Fruit fly (Drosophila melanogaster) whole organism, embryonic: ENCODE measurements around the gene lok.

Experiments used
- Antp ChIP-seq: fragments of 200-800 bp; sonication (Bioruptor generic); optimal IDR thresholded peaks from 3 replicates; lab custom pipeline; 2016; ENCODE audit warnings: missing biosample characterization, missing genetic modification characterization
- Bteb2 ChIP-seq: fragments of 200-800 bp; sonication (Bioruptor generic); optimal IDR thresholded peaks from 2 replicates; lab custom pipeline; 2016; ENCODE audit warnings: missing biosample characterization, missing genetic modification characterization
- CG11093 ChIP-seq: fragments of 200-800 bp; sonication (Bioruptor generic); IDR thresholded peaks from 3 replicates; pipeline ENCODE4 v1.3.6; 2022; ENCODE audit warnings: missing biosample characterization, missing genetic modification characterization
- CG12236 ChIP-seq: fragments of 200-800 bp; sonication (Bioruptor generic); optimal IDR thresholded peaks from 2 replicates; lab custom pipeline; 2016; ENCODE audit warnings: missing biosample characterization, missing genetic modification characterization
- CG12942 ChIP-seq: fragments of 200-800 bp; sonication (Bioruptor generic); optimal IDR thresholded peaks from 3 replicates; lab custom pipeline; 2016; ENCODE audit warnings: missing biosample characterization, missing genetic modification characterization
- CG14965 ChIP-seq: fragments of 200-800 bp; sonication (Bioruptor generic); optimal IDR thresholded peaks from 2 replicates; lab custom pipeline; 2016; ENCODE audit warnings: missing biosample characterization, missing genetic modification characterization, borderline replicate concordance
- CG16813 ChIP-seq: fragments of 200-800 bp; sonication (Bioruptor generic); IDR thresholded peaks from 3 replicates; pipeline ENCODE4 v1.3.6; 2022; ENCODE audit warnings: missing biosample characterization, missing genetic modification characterization; ENCODE audit not compliant: partially characterized antibody
- CG2129 ChIP-seq: fragments of 200-800 bp; sonication (Bioruptor generic); IDR thresholded peaks from 2 replicates; pipeline ENCODE4 v1.3.6; 2022; ENCODE audit warnings: missing biosample characterization, missing genetic modification characterization; ENCODE audit not compliant: partially characterized antibody
- CG2199 ChIP-seq: fragments of 200-800 bp; sonication (Bioruptor generic); IDR thresholded peaks from 3 replicates; pipeline ENCODE4 v1.3.6; 2022; ENCODE audit warnings: missing biosample characterization, missing genetic modification characterization
- CG30020 ChIP-seq: fragments of 200-800 bp; optimal IDR thresholded peaks from 2 replicates; lab custom pipeline; 2019; ENCODE audit warnings: missing biosample characterization, mild to moderate bottlenecking, missing genetic modification characterization, moderate library complexity
- CG30431 ChIP-seq: fragments of 200-800 bp; sonication (Bioruptor generic); optimal IDR thresholded peaks from 2 replicates; lab custom pipeline; 2017; ENCODE audit warnings: missing biosample characterization, missing genetic modification characterization
- CG33557 ChIP-seq: fragments of 200-800 bp; sonication (Bioruptor generic); optimal IDR thresholded peaks from 2 replicates; lab custom pipeline; 2019; ENCODE audit warnings: missing biosample characterization, mild to moderate bottlenecking, missing genetic modification characterization, moderate library complexity
- CG3407 ChIP-seq: fragments of 200-800 bp; sonication (Bioruptor generic); optimal IDR thresholded peaks from 2 replicates; lab custom pipeline; 2018; ENCODE audit warnings: missing biosample characterization, mild to moderate bottlenecking, missing genetic modification characterization
- CG34376 ChIP-seq: fragments of 200-800 bp; sonication (Bioruptor generic); optimal IDR thresholded peaks from 2 replicates; lab custom pipeline; 2018; ENCODE audit warnings: missing biosample characterization, mild to moderate bottlenecking, missing genetic modification characterization
- CG3726 ChIP-seq: fragments of 200-800 bp; sonication (Bioruptor generic); IDR thresholded peaks from 3 replicates; pipeline ENCODE4, ENCODE4 v1.3.6; 2022; ENCODE audit warnings: missing biosample characterization, missing genetic modification characterization
- CG4282 ChIP-seq: fragments of 200-800 bp; sonication (Bioruptor generic); optimal IDR thresholded peaks from 2 replicates; lab custom pipeline; 2016; ENCODE audit warnings: missing biosample characterization, missing genetic modification characterization
- CG4707 ChIP-seq: fragments of 200-800 bp; sonication (Bioruptor generic); optimal IDR thresholded peaks from 2 replicates; lab custom pipeline; 2018; ENCODE audit warnings: missing biosample characterization, mild to moderate bottlenecking, missing genetic modification characterization, moderate library complexity
- CG6272 ChIP-seq: fragments of 200-800 bp; sonication (Bioruptor generic); IDR thresholded peaks from 2 replicates; pipeline ENCODE4 v1.3.6; 2022; ENCODE audit warnings: missing biosample characterization, missing genetic modification characterization
- CG7271 ChIP-seq: fragments of 200-800 bp; sonication (Bioruptor generic); optimal IDR thresholded peaks from 2 replicates; lab custom pipeline; 2018; ENCODE audit warnings: missing biosample characterization, mild to moderate bottlenecking, missing genetic modification characterization, moderate library complexity
- CG7963 ChIP-seq: fragments of 200-800 bp; sonication (Bioruptor generic); IDR thresholded peaks from 3 replicates; pipeline ENCODE4 v1.3.6; 2022; ENCODE audit warnings: missing biosample characterization, missing genetic modification characterization; ENCODE audit not compliant: partially characterized antibody
- CG7987 ChIP-seq: fragments of 200-800 bp; sonication (Bioruptor generic); optimal IDR thresholded peaks from 2 replicates; lab custom pipeline; 2018; ENCODE audit warnings: missing biosample characterization, mild to moderate bottlenecking, missing genetic modification characterization, moderate library complexity
- CG9727 ChIP-seq: fragments of 200-800 bp; sonication (Bioruptor generic); optimal IDR thresholded peaks from 3 replicates; lab custom pipeline; 2017; ENCODE audit warnings: missing biosample characterization, mild to moderate bottlenecking, missing genetic modification characterization
- CG9932 ChIP-seq: fragments of 200-800 bp; sonication (Bioruptor generic); IDR thresholded peaks from 2 replicates; pipeline ENCODE4 v1.3.6; 2022; ENCODE audit warnings: missing biosample characterization, missing genetic modification characterization
- CoRest ChIP-seq: fragments of 200-800 bp; sonication (Bioruptor generic); optimal IDR thresholded peaks from 3 replicates; lab custom pipeline; 2018; ENCODE audit warnings: missing biosample characterization, mild to moderate bottlenecking, missing genetic modification characterization, moderate library complexity
- Dll ChIP-seq: fragments of 200-800 bp; sonication (Bioruptor generic); IDR thresholded peaks from 4 replicates; pipeline ENCODE4 v1.3.6; 2022; ENCODE audit warnings: missing biosample characterization, missing genetic modification characterization; ENCODE audit not compliant: partially characterized antibody
- Ets65A ChIP-seq: fragments of 200-800 bp; sonication (Bioruptor generic); peaks from one replicate; lab custom pipeline; 2016; ENCODE audit warnings: missing biosample characterization, missing genetic modification characterization
- HLH3B ChIP-seq: fragments of 200-800 bp; sonication (Bioruptor generic); IDR thresholded peaks from 2 replicates; pipeline ENCODE4 v1.3.6; 2022; ENCODE audit warnings: missing biosample characterization, missing genetic modification characterization
- Hey ChIP-seq: fragments of 200-800 bp; sonication (Bioruptor generic); optimal IDR thresholded peaks from 3 replicates; lab custom pipeline; 2018; ENCODE audit warnings: missing biosample characterization, mild to moderate bottlenecking, missing genetic modification characterization
- Hmx ChIP-seq: fragments of 200-800 bp; sonication (Bioruptor generic); optimal IDR thresholded peaks from 2 replicates; lab custom pipeline; 2016; ENCODE audit warnings: missing biosample characterization, missing genetic modification characterization
- Hsf ChIP-seq: fragments of 200-800 bp; sonication (Bioruptor generic); optimal IDR thresholded peaks from 3 replicates; lab custom pipeline; 2016; ENCODE audit warnings: missing biosample characterization, missing genetic modification characterization
- Mrtf ChIP-seq: fragments of 200-800 bp; sonication (Bioruptor generic); IDR thresholded peaks from 3 replicates; pipeline ENCODE4 v1.3.6; 2022; ENCODE audit warnings: missing biosample characterization, missing genetic modification characterization
- Myb ChIP-seq: fragments of 200-800 bp; sonication (Bioruptor generic); optimal IDR thresholded peaks from 2 replicates; lab custom pipeline; 2016; ENCODE audit warnings: missing biosample characterization, missing genetic modification characterization
- NFAT ChIP-seq: fragments of 200-800 bp; sonication (Bioruptor generic); IDR thresholded peaks from 2 replicates; pipeline ENCODE4 v1.3.6; 2022; ENCODE audit warnings: missing biosample characterization, missing genetic modification characterization
- Optix ChIP-seq: fragments of 200-800 bp; sonication (Bioruptor generic); IDR thresholded peaks from 3 replicates; pipeline ENCODE4 v1.3.6; 2022; ENCODE audit warnings: missing biosample characterization, missing genetic modification characterization
- Poxn ChIP-seq: fragments of 200-800 bp; sonication (Bioruptor generic); IDR thresholded peaks from 2 replicates; pipeline ENCODE4 v1.3.6; 2022; ENCODE audit warnings: missing biosample characterization, missing genetic modification characterization
- Sin3A ChIP-seq: fragments of >200 bp; optimal IDR thresholded peaks from 2 replicates; lab custom pipeline; 2018
- Sry-β ChIP-seq: fragments of 200-800 bp; sonication (Bioruptor generic); optimal IDR thresholded peaks from 2 replicates; lab custom pipeline; 2018; ENCODE audit warnings: missing biosample characterization, mild to moderate bottlenecking, missing genetic modification characterization, moderate library complexity
- ara ChIP-seq: fragments of 200-800 bp; sonication (Bioruptor generic); IDR thresholded peaks from 2 replicates; pipeline ENCODE4 v1.3.6; 2022; ENCODE audit warnings: missing biosample characterization, missing genetic modification characterization
- bcd ChIP-seq: fragments of 200-800 bp; sonication (Bioruptor generic); optimal IDR thresholded peaks from 2 replicates; lab custom pipeline; 2017; ENCODE audit warnings: missing biosample characterization, mild to moderate bottlenecking, missing genetic modification characterization
- bowl ChIP-seq: fragments of 200-800 bp; sonication (Bioruptor generic); IDR thresholded peaks from 2 replicates; pipeline ENCODE4 v1.3.6; 2022; ENCODE audit warnings: missing biosample characterization, missing genetic modification characterization
- croc ChIP-seq: fragments of 200-800 bp; sonication (Bioruptor generic); conservative IDR thresholded peaks from 3 replicates; pipeline ENCODE4 v1.3.6; 2022; ENCODE audit warnings: missing biosample characterization, missing genetic modification characterization
- grau ChIP-seq: fragments of 200-800 bp; optimal IDR thresholded peaks from 3 replicates; lab custom pipeline; 2019; ENCODE audit warnings: missing biosample characterization, mild to moderate bottlenecking, missing genetic modification characterization, moderate library complexity
- her ChIP-seq: fragments of 200-800 bp; sonication (Bioruptor generic); optimal IDR thresholded peaks from 2 replicates; lab custom pipeline; 2016; ENCODE audit warnings: missing biosample characterization, missing genetic modification characterization
- nau ChIP-seq: fragments of 200-800 bp; sonication (Bioruptor generic); optimal IDR thresholded peaks from 3 replicates; lab custom pipeline; 2017; ENCODE audit warnings: missing biosample characterization, mild to moderate bottlenecking, missing genetic modification characterization, missing genetic modification reagents
- nmo ChIP-seq: fragments of 200-800 bp; sonication (Bioruptor generic); optimal IDR thresholded peaks from 2 replicates; lab custom pipeline; 2018; ENCODE audit warnings: missing biosample characterization, mild to moderate bottlenecking, missing genetic modification characterization, moderate library complexity
- pita ChIP-seq: fragments of 200-800 bp; sonication (Bioruptor generic); optimal IDR thresholded peaks from 2 replicates; lab custom pipeline; 2017; ENCODE audit warnings: missing biosample characterization, mild to moderate bottlenecking, missing genetic modification characterization
- prd ChIP-seq, 3 experiments: fragments of >200 bp in 2 of 3; fragments of 200-800 bp in 1 of 3; sonication (Bioruptor generic) in 1 of 3; optimal IDR thresholded peaks in 2 of 3; IDR thresholded peaks in 1 of 3; 2 replicates in 2 of 3; 3 replicates in 1 of 3; pipeline versions ENCODE4 v1.3.6 to Lab custom; 2017 to 2022; ENCODE audit warnings: missing biosample characterization in 1 of 3, missing genetic modification characterization in 1 of 3
- sc ChIP-seq, 3 experiments: fragments of >200 bp in 2 of 3; fragments of 200-800 bp in 1 of 3; sonication (Bioruptor generic) in 1 of 3; optimal IDR thresholded peaks; 2 replicates in 2 of 3; 3 replicates in 1 of 3; lab custom pipeline; 2017; ENCODE audit warnings: mild to moderate bottlenecking in 1 of 3, missing biosample characterization in 1 of 3, missing genetic modification characterization in 1 of 3, missing genetic modification reagents in 1 of 3
- tio ChIP-seq: fragments of 200-800 bp; sonication (Bioruptor generic); optimal IDR thresholded peaks from 2 replicates; lab custom pipeline; 2017; ENCODE audit warnings: missing biosample characterization, missing genetic modification characterization, inconsistent platforms

The lok gene

DNA sequence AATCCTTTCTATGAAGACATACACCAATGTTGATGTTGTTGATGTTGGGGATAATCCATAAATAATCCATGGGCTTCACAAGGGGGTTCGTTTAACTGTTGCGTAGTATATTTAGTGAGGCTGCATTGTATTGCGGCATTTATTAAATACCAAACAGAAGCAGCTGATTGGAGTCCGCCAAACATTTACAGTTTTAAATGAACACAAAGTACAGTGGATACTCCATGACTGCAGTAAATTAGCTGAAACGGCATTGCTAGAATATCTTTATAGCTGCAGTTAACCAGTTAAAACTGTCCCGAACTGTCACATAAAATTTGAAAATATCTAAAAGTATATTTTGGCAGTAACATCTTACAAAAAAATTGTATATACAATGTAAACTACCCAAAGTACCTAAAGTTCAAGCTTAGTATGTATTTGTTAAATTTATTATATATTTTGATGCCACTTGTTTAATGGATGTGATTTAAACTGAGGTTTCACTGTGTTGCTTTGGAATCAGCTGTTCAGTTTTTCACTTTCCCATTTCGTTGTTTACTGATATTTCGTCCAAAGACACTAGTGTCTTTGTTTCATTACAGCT lies 30.0 kb downstream of the lok start, which contains the start of the genes CG10747 and Pyroxd1 (continued):
- TF ChIP-seq CG7987 (GFP tag; lab: Kevin White, UChicago): peak; percentile 83
- peak; percentile 87 for TF ChIP-seq Hey (tag; lab: Kevin White, UChicago)
- TF ChIP-seq Hsf (GFP tag; lab: Kevin White, UChicago): peak; percentile 98
- TF ChIP-seq ara (GFP tag; lab: Robert Waterston, UW): peak; percentile 92
- peak; percentile 98 for TF ChIP-seq nmo (GFP tag; lab: Kevin White, UChicago)
- TF ChIP-seq CG12942: peak; percentile 96
- TF ChIP-seq CG16813: no peak
- TF ChIP-seq CG4282 (GFP tag; lab: Kevin White, UChicago): peak; percentile 40
- TF ChIP-seq CG12236 (GFP tag; lab: Kevin White, UChicago): peak; percentile 86
- TF ChIP-seq bowl: peak; percentile 84
- TF ChIP-seq Ets65A: peak; percentile 99
- peak; percentile 85 for TF ChIP-seq CG30020 (tag; lab: Kevin White, UChicago)
- no peak for TF ChIP-seq pita (GFP tag; lab: Kevin White, UChicago)
- TF ChIP-seq CG6272 (GFP tag; lab: Robert Waterston, UW): peak; percentile 92
- no peak for TF ChIP-seq CG7963
- TF ChIP-seq bcd (GFP tag; lab: Kevin White, UChicago): peak; percentile 96
- TF ChIP-seq CG2199 (GFP tag; lab: Robert Waterston, UW): 0 out of 3 replicates have a peak, but pooled peaks have one; percentile 67
- TF ChIP-seq CG4707 (GFP tag; lab: Kevin White, UChicago): peak; percentile 85
- TF ChIP-seq Poxn (GFP tag; lab: Robert Waterston, UW): peak; percentile 91
- TF ChIP-seq Myb (GFP tag; lab: Kevin White, UChicago): peak; percentile 80
- TF ChIP-seq CG9727 (GFP tag; lab: Kevin White, UChicago): peak; percentile 97
- TF ChIP-seq CG7271: peak; percentile 77
- peak; percentile 92 for TF ChIP-seq nau (GFP tag; lab: Kevin White, UChicago)
- peak; percentile 94 for TF ChIP-seq CG33557 (GFP tag; lab: Kevin White, UChicago)
- TF ChIP-seq tio (GFP tag; lab: Kevin White, UChicago): peak; percentile 98
- peak; percentile 93 for TF ChIP-seq HLH3B
- peak; percentile 87 for TF ChIP-seq Optix (GFP tag; lab: Robert Waterston, UW)
- peak; percentile 21 for TF ChIP-seq Sry-β (GFP tag; lab: Kevin White, UChicago)
- TF ChIP-seq Hmx (GFP tag; lab: Kevin White, UChicago): peak; percentile 94
- peak; percentile 94 for TF ChIP-seq CG30431
- peak; percentile 91 for TF ChIP-seq CG3407 (GFP tag; lab: Kevin White, UChicago)
- TF ChIP-seq grau: peak; percentile 100
- TF ChIP-seq Dll (GFP tag; lab: Robert Waterston, UW): 0 out of 4 replicates have a peak, but pooled peaks have one; percentile 27
- TF ChIP-seq CG3726 (GFP tag; lab: Robert Waterston, UW): peak; percentile 86
- peak; percentile 94 for TF ChIP-seq croc (GFP tag; lab: Robert Waterston, UW)
- TF ChIP-seq CG11093 (GFP tag; lab: Robert Waterston, UW): peak; percentile 95
- no peak for TF ChIP-seq CG2129 (GFP tag; lab: Robert Waterston, UW)
- TF ChIP-seq CG14965: peak; percentile 62
- peak; percentile 92 for TF ChIP-seq Bteb2 (GFP tag; lab: Kevin White, UChicago)
- TF ChIP-seq Sin3A (lab: Kevin White, UChicago): no peak
- peak; percentile 99 for TF ChIP-seq CoRest (tag; lab: Kevin White, UChicago)
- TF ChIP-seq sc (optimal IDR thresholded peaks at IDR 0.05; lab: Kevin White, UChicago): no peak
- TF ChIP-seq sc (GFP tag; optimal IDR thresholded peaks at IDR 0.05; lab: Kevin White, UChicago): peak; percentile 94
- peak; percentile 95 for TF ChIP-seq Mrtf (GFP tag; lab: Robert Waterston, UW)
- peak; percentile 94 for TF ChIP-seq Antp
- TF ChIP-seq NFAT (GFP tag; lab: Robert Waterston, UW): peak; percentile 94
- TF ChIP-seq CG34376 (GFP tag; lab: Kevin White, UChicago): peak; percentile 97
- peak; percentile 89 for TF ChIP-seq her (GFP tag; lab: Kevin White, UChicago)
- TF ChIP-seq prd (optimal IDR thresholded peaks at IDR 0.05; lab: Kevin White, UChicago): no peak
- TF ChIP-seq prd (GFP tag; IDR thresholded peaks at IDR 0.05; lab: Robert Waterston, UW): peak; percentile 97
- TF ChIP-seq CG9932 (GFP tag; lab: Robert Waterston, UW): peak; percentile 97
